Worm (Caenorhabditis elegans) whole organism, L1 larva: ENCODE data around the gene Y57G11C.42.
A peak's percentile ranks its signal among the peaks of the same experiment; 100 is the strongest.

ENCODE experiments used
- C04F5.9 ChIP-seq: sonication (generic microtip); optimal IDR thresholded peaks from 2 replicates; lab custom pipeline; 2016; ENCODE audit warnings: missing genetic modification characterization, missing compliant biosample characterization
- C16A3.4 ChIP-seq: fragments of 150-350 bp; optimal IDR thresholded peaks from 2 replicates; lab custom pipeline; 2014; ENCODE audit warnings: missing biosample characterization, missing genetic modification characterization
- F16B12.6 ChIP-seq: fragments of 150-350 bp; optimal IDR thresholded peaks from 2 replicates; lab custom pipeline; 2014; ENCODE audit warnings: missing biosample characterization, missing genetic modification characterization
- aly-2 ChIP-seq: fragments of 150-350 bp; optimal IDR thresholded peaks from 2 replicates; lab custom pipeline; 2014; ENCODE audit warnings: missing biosample characterization, missing genetic modification characterization
- blmp-1 ChIP-seq: fragments of 150-350 bp; optimal IDR thresholded peaks from 2 replicates; lab custom pipeline; 2014; ENCODE audit warnings: missing biosample characterization, missing genetic modification characterization
- ceh-8 ChIP-seq: fragments of 200-800 bp; sonication (Bioruptor generic); optimal IDR thresholded peaks from 2 replicates; lab custom pipeline; 2018; ENCODE audit warnings: mild to moderate bottlenecking, missing genetic modification characterization, moderate library complexity, missing compliant biosample characterization
- ceh-88 ChIP-seq: fragments of 200-800 bp; sonication (Bioruptor generic); IDR thresholded peaks from 2 replicates; pipeline ENCODE4 v1.3.6; 2022; ENCODE audit warnings: missing genetic modification characterization, missing compliant biosample characterization
- ces-1 ChIP-seq: fragments of 150-350 bp; optimal IDR thresholded peaks from 2 replicates; lab custom pipeline; 2014; ENCODE audit warnings: missing biosample characterization, missing genetic modification reagents, missing genetic modification characterization
- dsc-1 ChIP-seq: sonication (generic microtip); optimal IDR thresholded peaks from 2 replicates; lab custom pipeline; 2016; ENCODE audit warnings: mild to moderate bottlenecking, missing genetic modification characterization, missing compliant biosample characterization
- efl-3 ChIP-seq: fragments of 200-800 bp; sonication (Bioruptor generic); optimal IDR thresholded peaks from 2 replicates; lab custom pipeline; 2018; ENCODE audit warnings: mild to moderate bottlenecking, missing genetic modification characterization, missing compliant biosample characterization
- egl-27 ChIP-seq, 2 experiments: fragments of 150-350 bp in 1 of 2; sonication (generic microtip); optimal IDR thresholded peaks; 3 replicates each; lab custom pipeline; 2017 to 2018; ENCODE audit warnings: missing biosample characterization in 2 of 2, missing genetic modification characterization in 2 of 2, missing genetic modification reagents in 2 of 2
- elt-2 ChIP-seq: sonication (generic microtip); optimal IDR thresholded peaks from 2 replicates; lab custom pipeline; 2016; ENCODE audit warnings: missing genetic modification characterization, mild to moderate bottlenecking, inconsistent platforms, missing compliant biosample characterization, missing genetic modification reagents
- fkh-10 ChIP-seq: sonication (generic microtip); optimal IDR thresholded peaks from 2 replicates; lab custom pipeline; 2017; ENCODE audit warnings: missing biosample characterization, missing genetic modification reagents, missing genetic modification characterization
- fkh-4 ChIP-seq: sonication (generic microtip); optimal IDR thresholded peaks from 2 replicates; lab custom pipeline; 2016; ENCODE audit warnings: missing compliant biosample characterization, missing genetic modification characterization, borderline replicate concordance
- fkh-8 ChIP-seq: sonication (generic microtip); optimal IDR thresholded peaks from 2 replicates; lab custom pipeline; 2016; ENCODE audit warnings: mild to moderate bottlenecking, missing genetic modification characterization, missing compliant biosample characterization
- fos-1 ChIP-seq: fragments of 150-350 bp; optimal IDR thresholded peaks from 2 replicates; lab custom pipeline; 2014; ENCODE audit warnings: missing biosample characterization, missing genetic modification characterization
- hlh-4 ChIP-seq: sonication (generic microtip); optimal IDR thresholded peaks from 2 replicates; lab custom pipeline; 2016; ENCODE audit warnings: mild to moderate bottlenecking, missing genetic modification characterization, missing compliant biosample characterization
- hpl-2 ChIP-seq: fragments of 150-350 bp; optimal IDR thresholded peaks from 2 replicates; lab custom pipeline; 2014; ENCODE audit warnings: missing biosample characterization, missing genetic modification reagents, missing genetic modification characterization
- irx-1 ChIP-seq: sonication (generic microtip); optimal IDR thresholded peaks from 2 replicates; lab custom pipeline; 2016; ENCODE audit warnings: missing genetic modification characterization, missing compliant biosample characterization
- isw-1 ChIP-seq: fragments of 200-800 bp; sonication (Bioruptor generic); IDR thresholded peaks from 2 replicates; pipeline ENCODE4 v1.3.6; 2022; ENCODE audit warnings: missing genetic modification characterization, missing compliant biosample characterization
- jun-1 ChIP-seq: fragments of 150-350 bp; optimal IDR thresholded peaks from 2 replicates; lab custom pipeline; 2014; ENCODE audit warnings: missing biosample characterization, missing genetic modification reagents, missing genetic modification characterization
- lin-13 ChIP-seq: fragments of 150-350 bp; optimal IDR thresholded peaks from 2 replicates; lab custom pipeline; 2014; ENCODE audit warnings: missing biosample characterization, missing genetic modification reagents, missing genetic modification characterization
- lin-14 ChIP-seq: fragments of 200-800 bp; sonication (Bioruptor generic); optimal IDR thresholded peaks from 2 replicates; lab custom pipeline; 2018; ENCODE audit warnings: mild to moderate bottlenecking, missing genetic modification characterization, moderate library complexity, missing compliant biosample characterization
- lin-15B ChIP-seq: fragments of 150-350 bp; sonication (generic microtip); optimal IDR thresholded peaks from 3 replicates; lab custom pipeline; 2014; ENCODE audit warnings: missing biosample characterization, missing genetic modification characterization
- lin-35 ChIP-seq, 2 experiments: fragments of 150-350 bp; optimal IDR thresholded peaks; 2 replicates each; lab custom pipeline; 2014; ENCODE audit warnings: missing biosample characterization in 2 of 2, missing genetic modification characterization in 2 of 2, missing genetic modification reagents in 2 of 2
- lin-39 ChIP-seq: fragments of 150-350 bp; optimal IDR thresholded peaks from 2 replicates; lab custom pipeline; 2014; ENCODE audit warnings: missing biosample characterization, missing genetic modification reagents, missing genetic modification characterization
- lir-3 ChIP-seq: sonication (generic microtip); optimal IDR thresholded peaks from 2 replicates; lab custom pipeline; 2016; ENCODE audit warnings: mild to moderate bottlenecking, missing genetic modification characterization, moderate library complexity, missing compliant biosample characterization; ENCODE audit not compliant: poor library complexity
- lsy-2 ChIP-seq, 2 experiments: fragments of 150-350 bp; optimal IDR thresholded peaks; 2 replicates each; lab custom pipeline; 2014; ENCODE audit warnings: missing biosample characterization in 2 of 2, missing genetic modification characterization in 2 of 2
- mdl-1 ChIP-seq, 2 experiments: fragments of 150-350 bp; optimal IDR thresholded peaks; 2 replicates each; lab custom pipeline; 2014 to 2017; ENCODE audit warnings: missing biosample characterization in 2 of 2, missing genetic modification characterization in 2 of 2, inconsistent platforms in 1 of 2
- mef-2 ChIP-seq: fragments of 150-350 bp; optimal IDR thresholded peaks from 2 replicates; lab custom pipeline; 2014; ENCODE audit warnings: missing biosample characterization, missing genetic modification characterization
- mep-1 ChIP-seq: fragments of 150-350 bp; optimal IDR thresholded peaks from 2 replicates; lab custom pipeline; 2014; ENCODE audit warnings: missing biosample characterization, missing genetic modification characterization
- nhr-11 ChIP-seq: fragments of 150-350 bp; optimal IDR thresholded peaks from 2 replicates; lab custom pipeline; 2014; ENCODE audit warnings: missing biosample characterization, missing genetic modification characterization
- nhr-12 ChIP-seq: sonication (generic microtip); optimal IDR thresholded peaks from 2 replicates; lab custom pipeline; 2017; ENCODE audit warnings: missing biosample characterization, missing genetic modification characterization
- nhr-19 ChIP-seq: fragments of 200-800 bp; sonication (Bioruptor generic); conservative IDR thresholded peaks from 2 replicates; pipeline ENCODE4 v1.3.6; 2022; ENCODE audit warnings: missing genetic modification characterization, missing compliant biosample characterization
- nhr-20 ChIP-seq: sonication (generic microtip); optimal IDR thresholded peaks from 2 replicates; lab custom pipeline; 2016; ENCODE audit warnings: mild to moderate bottlenecking, missing genetic modification characterization, missing compliant biosample characterization
- nhr-28 ChIP-seq: fragments of 150-350 bp; optimal IDR thresholded peaks from 2 replicates; lab custom pipeline; 2014; ENCODE audit warnings: missing biosample characterization, missing genetic modification characterization
- nhr-47 ChIP-seq: sonication (generic microtip); optimal IDR thresholded peaks from 2 replicates; lab custom pipeline; 2016; ENCODE audit warnings: mild to moderate bottlenecking, missing genetic modification characterization, moderate library complexity, missing compliant biosample characterization
- nhr-84 ChIP-seq: sonication (generic microtip); optimal IDR thresholded peaks from 2 replicates; lab custom pipeline; 2017; ENCODE audit warnings: missing biosample characterization, missing genetic modification characterization
- pag-3 ChIP-seq: sonication (generic microtip); optimal IDR thresholded peaks from 2 replicates; lab custom pipeline; 2017; ENCODE audit warnings: missing genetic modification characterization, mild to moderate bottlenecking, missing compliant biosample characterization, antibody characterized with exemption, borderline replicate concordance; ENCODE audit not compliant: insufficient read depth
- rnt-1 ChIP-seq: sonication (generic microtip); optimal IDR thresholded peaks from 2 replicates; lab custom pipeline; 2016; ENCODE audit warnings: mild to moderate bottlenecking, missing genetic modification characterization, moderate library complexity, missing compliant biosample characterization
- snpc-4 ChIP-seq: fragments of 150-350 bp; optimal IDR thresholded peaks from 2 replicates; lab custom pipeline; 2014; ENCODE audit warnings: missing biosample characterization, missing genetic modification characterization
- snu-23 ChIP-seq: sonication (generic microtip); optimal IDR thresholded peaks from 2 replicates; lab custom pipeline; 2016; ENCODE audit warnings: missing genetic modification characterization, missing compliant biosample characterization
- sptf-1 ChIP-seq: fragments of 150-350 bp; optimal IDR thresholded peaks from 2 replicates; lab custom pipeline; 2014; ENCODE audit warnings: missing biosample characterization, missing genetic modification characterization
- swsn-7 ChIP-seq: sonication (generic microtip); optimal IDR thresholded peaks from 2 replicates; lab custom pipeline; 2016; ENCODE audit warnings: missing genetic modification characterization, missing compliant biosample characterization
- tlp-1 ChIP-seq: fragments of 150-350 bp; optimal IDR thresholded peaks from 2 replicates; lab custom pipeline; 2014; ENCODE audit warnings: missing biosample characterization, missing genetic modification characterization
- unc-130 ChIP-seq: fragments of 150-350 bp; optimal IDR thresholded peaks from 2 replicates; lab custom pipeline; 2017; ENCODE audit warnings: missing biosample characterization, missing genetic modification characterization, inconsistent platforms
- unc-30 ChIP-seq: sonication (generic microtip); optimal IDR thresholded peaks from 2 replicates; lab custom pipeline; 2017; ENCODE audit warnings: missing biosample characterization, missing genetic modification characterization
- unc-86 ChIP-seq: sonication (generic microtip); optimal IDR thresholded peaks from 2 replicates; lab custom pipeline; 2016; ENCODE audit warnings: missing genetic modification characterization, missing compliant biosample characterization
- vab-15 ChIP-seq: sonication (generic microtip); optimal IDR thresholded peaks from 2 replicates; lab custom pipeline; 2017; ENCODE audit warnings: missing genotype, mild to moderate bottlenecking, missing genetic modification characterization, missing compliant biosample characterization
- xbp-1 ChIP-seq: sonication (generic microtip); optimal IDR thresholded peaks from 2 replicates; lab custom pipeline; 2016; ENCODE audit warnings: missing genetic modification characterization, missing compliant biosample characterization
- zag-1 ChIP-seq: fragments of 150-350 bp; optimal IDR thresholded peaks from 2 replicates; lab custom pipeline; 2014; ENCODE audit warnings: missing biosample characterization, missing genetic modification characterization
- zip-4 ChIP-seq: fragments of 200-800 bp; sonication (Bioruptor generic); optimal IDR thresholded peaks from 2 replicates; lab custom pipeline; 2018; ENCODE audit warnings: mild to moderate bottlenecking, missing genetic modification characterization, moderate library complexity, missing compliant biosample characterization
- ztf-11 ChIP-seq, 2 experiments: sonication (generic microtip); optimal IDR thresholded peaks; 2 replicates each; lab custom pipeline; 2016 to 2017; ENCODE audit warnings: missing genetic modification characterization in 2 of 2, missing biosample characterization in 1 of 2, missing compliant biosample characterization in 1 of 2

Y57G11C.42 gene

ce11 chrIV:14767693-14768251, 39.4 kb downstream of the Y57G11C.42 start, which contains the start of the genes mrps-7 and Y57G11C.3:
Gene mrps-7 (minus strand): TSS chrIV:14767730.
Gene Y57G11C.3 (plus strand): TSS chrIV:14768201.
- TF ChIP-seq F16B12.6 (tag; lab: Kevin White, UChicago) (peak; percentile 60), zip-4 (GFP tag; lab: Kevin White, UChicago) (peak; percentile 92), hlh-4 (no peak), egl-27 (tag; optimal IDR thresholded peaks at IDR 0.05; lab: Kevin White, UChicago) (peak; percentile 48 to 67), unc-86 (tag; lab: Kevin White, UChicago) (peak; percentile 93), pag-3 (tag; lab: Kevin White, UChicago) (no peak), aly-2 (tag; lab: Kevin White, UChicago) (peak; percentile 94), nhr-20 (tag; lab: Kevin White, UChicago) (peak; percentile 96), tlp-1 (tag; lab: Kevin White, UChicago) (no peak), snpc-4 (peak; percentile 89), blmp-1 (tag; lab: Kevin White, UChicago) (peak; percentile 71), C16A3.4 (peak; percentile 97), ceh-88 (GFP tag; lab: Robert Waterston, UW) (peak; percentile 83), efl-3 (GFP tag; lab: Kevin White, UChicago) (no peak), dsc-1 (peak; percentile 93), vab-15 (tag; lab: Kevin White, UChicago) (peak; percentile 81), ceh-8 (GFP tag; lab: Kevin White, UChicago) (peak; percentile 88), fkh-10 (peak; percentile 88), jun-1 (tag; lab: Kevin White, UChicago) (peak; percentile 87), fos-1 (tag; lab: Kevin White, UChicago) (peak; percentile 92), ces-1 (no peak), ztf-11 (tag; optimal IDR thresholded peaks at IDR 0.05; lab: Kevin White, UChicago) (peak in 1 of 2 experiments; percentile 72), snu-23 (GFP tag; lab: Kevin White, UChicago) (peak; percentile 97), unc-30 (no peak), hpl-2 (peak; percentile 94), rnt-1 (tag; lab: Kevin White, UChicago) (peak; percentile 95), mep-1 (tag; lab: Kevin White, UChicago) (peak; percentile 90), lir-3 (peak; percentile 71), lsy-2 (tag; optimal IDR thresholded peaks at IDR 0.05; lab: Kevin White, UChicago) (peak; percentile 95 to 96), nhr-84 (tag; lab: Kevin White, UChicago) (no peak), C04F5.9 (peak; percentile 76), irx-1 (tag; lab: Kevin White, UChicago) (peak; percentile 89), nhr-28 (tag; lab: Kevin White, UChicago) (no peak), fkh-4 (tag; lab: Kevin White, UChicago) (peak; percentile 57), lin-15B (peak; percentile 97), elt-2 (tag; lab: Kevin White, UChicago) (peak; percentile 65), lin-13 (GFP tag; lab: Kevin White, UChicago) (peak; percentile 95), mef-2 (peak; percentile 82), lin-35 (GFP tag; optimal IDR thresholded peaks at IDR 0.05; lab: Kevin White, UChicago) (peak; percentile 89 to 94), nhr-19 (GFP tag; lab: Robert Waterston, UW) (peak; percentile 94), nhr-11 (tag; lab: Kevin White, UChicago) (peak; percentile 77), unc-130 (peak; percentile 93), lin-39 (peak; percentile 89), mdl-1 (tag; optimal IDR thresholded peaks at IDR 0.05; lab: Kevin White, UChicago) (peak in 1 of 2 experiments; percentile 93), isw-1 (peak; percentile 96), zag-1 (tag; lab: Kevin White, UChicago) (peak; percentile 57), lin-14 (GFP tag; lab: Kevin White, UChicago) (peak; percentile 96), fkh-8 (tag; lab: Kevin White, UChicago) (peak; percentile 95), swsn-7 (tag; lab: Kevin White, UChicago) (peak; percentile 96), nhr-47 (tag; lab: Kevin White, UChicago) (peak; percentile 97), nhr-12 (tag; lab: Kevin White, UChicago) (peak; percentile 33), sptf-1 (no peak), xbp-1 (tag; lab: Kevin White, UChicago) (peak; percentile 94)
